Worm (Caenorhabditis elegans): ENCODE data around the gene srsx-31.

DNA sequence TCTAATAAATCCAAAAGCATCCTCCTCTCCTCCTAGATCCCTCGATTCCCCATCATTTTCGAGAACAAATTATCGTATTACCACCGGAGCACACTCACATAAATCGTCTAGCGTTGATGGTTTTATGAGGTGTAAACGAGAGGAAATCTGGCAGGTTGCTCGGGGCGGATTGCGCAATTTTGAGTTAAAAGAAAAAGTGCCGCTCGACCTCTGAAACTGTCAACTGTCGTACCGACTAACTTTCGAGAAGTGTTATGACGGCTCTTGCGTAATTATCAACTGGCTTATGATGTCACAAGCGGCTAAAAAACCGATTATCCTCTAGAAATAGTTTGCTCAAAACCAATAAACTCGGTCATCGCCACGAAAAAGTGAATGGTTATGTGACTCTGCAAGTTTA, 48.4 kb downstream of the srsx-31 start:
- TF ChIP-seq lsy-2 (tag; optimal IDR thresholded peaks at IDR 0.05) (no peak), fkh-10 (GFP tag; optimal IDR thresholded peaks at IDR 0.05) (no peak), unc-30 (tag; optimal IDR thresholded peaks at IDR 0.05) (no peak), snpc-4 (tag; optimal IDR thresholded peaks at IDR 0.05) (no peak), ama-1 (optimal IDR thresholded peaks at IDR 0.05) (no peak), lin-39 (tag; optimal IDR thresholded peaks at IDR 0.05) (no peak), sptf-1 (tag; optimal IDR thresholded peaks at IDR 0.05) (no peak), fos-1 (tag; optimal IDR thresholded peaks at IDR 0.05) (no peak), mep-1 (tag; optimal IDR thresholded peaks at IDR 0.05) (no peak), vab-15 (tag; optimal IDR thresholded peaks at IDR 0.05) (no peak), C34B4.2 (tag; optimal IDR thresholded peaks at IDR 0.05) (no peak), ztf-11 (tag; optimal IDR thresholded peaks at IDR 0.05) (no peak), unc-86 (tag; optimal IDR thresholded peaks at IDR 0.05) (no peak), tbx-2 (tag; optimal IDR thresholded peaks at IDR 0.05) (no peak)

All from whole organism, L1 larva.